Fruit fly (Drosophila melanogaster) whole organism, embryonic: Measurements from ENCODE around the gene gNacalpha.
A peak's percentile ranks its signal among the peaks of the same experiment; 100 is the strongest.

Experiments
- Atf-2 ChIP-seq: fragments of 200-800 bp; sonication (Bioruptor generic); optimal IDR thresholded peaks from 2 replicates; lab custom pipeline; 2016; ENCODE audit warnings: missing biosample characterization, missing genetic modification characterization
- Blimp-1 ChIP-seq: fragments of 200-800 bp; sonication (Bioruptor generic); optimal IDR thresholded peaks from 3 replicates; lab custom pipeline; 2018; ENCODE audit warnings: missing biosample characterization, missing genetic modification characterization, mild to moderate bottlenecking, moderate library complexity, missing genetic modification reagents
- CG1024 ChIP-seq: fragments of 200-800 bp; sonication (Bioruptor generic); IDR thresholded peaks from 2 replicates; pipeline ENCODE4 v1.3.6; 2022; ENCODE audit warnings: missing biosample characterization, missing genetic modification characterization
- CG12219 ChIP-seq: fragments of 200-800 bp; sonication (Bioruptor generic); optimal IDR thresholded peaks from 3 replicates; lab custom pipeline; 2018; ENCODE audit warnings: missing biosample characterization, mild to moderate bottlenecking, missing genetic modification characterization
- CG12744 ChIP-seq: fragments of 200-800 bp; sonication (Bioruptor generic); optimal IDR thresholded peaks from 2 replicates; lab custom pipeline; 2016; ENCODE audit warnings: missing biosample characterization, missing genetic modification characterization
- CG1603 ChIP-seq: fragments of 200-800 bp; sonication (Bioruptor generic); optimal IDR thresholded peaks from 2 replicates; lab custom pipeline; 2019; ENCODE audit warnings: missing biosample characterization, mild to moderate bottlenecking, missing genetic modification characterization, moderate library complexity
- CG2120 ChIP-seq: fragments of 200-800 bp; sonication (Bioruptor generic); optimal IDR thresholded peaks from 3 replicates; lab custom pipeline; 2016; ENCODE audit warnings: missing biosample characterization, missing genetic modification characterization
- CG2199 ChIP-seq: fragments of 200-800 bp; sonication (Bioruptor generic); IDR thresholded peaks from 3 replicates; pipeline ENCODE4 v1.3.6; 2022; ENCODE audit warnings: missing biosample characterization, missing genetic modification characterization
- CG3847 ChIP-seq: fragments of 200-800 bp; sonication (Bioruptor generic); IDR thresholded peaks from 2 replicates; pipeline ENCODE4 v1.3.6; 2022; ENCODE audit warnings: missing biosample characterization, missing genetic modification characterization
- CG42726 ChIP-seq: fragments of 200-800 bp; sonication (Bioruptor generic); IDR thresholded peaks from 2 replicates; pipeline ENCODE4 v1.3.6; 2022; ENCODE audit warnings: missing biosample characterization, missing genetic modification characterization; ENCODE audit not compliant: partially characterized antibody
- CG4282 ChIP-seq: fragments of 200-800 bp; sonication (Bioruptor generic); optimal IDR thresholded peaks from 2 replicates; lab custom pipeline; 2016; ENCODE audit warnings: missing biosample characterization, missing genetic modification characterization
- CG4360 ChIP-seq: fragments of 200-800 bp; sonication (Bioruptor generic); IDR thresholded peaks from 2 replicates; pipeline ENCODE4 v1.3.6; 2022; ENCODE audit warnings: missing biosample characterization, missing genetic modification characterization
- CG4707 ChIP-seq: fragments of 200-800 bp; sonication (Bioruptor generic); optimal IDR thresholded peaks from 2 replicates; lab custom pipeline; 2018; ENCODE audit warnings: missing biosample characterization, mild to moderate bottlenecking, missing genetic modification characterization, moderate library complexity
- CG6654 ChIP-seq: fragments of 200-800 bp; sonication (Bioruptor generic); optimal IDR thresholded peaks from 2 replicates; lab custom pipeline; 2017; ENCODE audit warnings: missing biosample characterization, mild to moderate bottlenecking, missing genetic modification characterization
- CG6689 ChIP-seq: fragments of 200-800 bp; sonication (Bioruptor generic); IDR thresholded peaks from 2 replicates; pipeline ENCODE4 v1.3.6; 2022; ENCODE audit warnings: missing biosample characterization, missing genetic modification characterization
- CG7987 ChIP-seq: fragments of 200-800 bp; sonication (Bioruptor generic); optimal IDR thresholded peaks from 2 replicates; lab custom pipeline; 2018; ENCODE audit warnings: missing biosample characterization, mild to moderate bottlenecking, missing genetic modification characterization, moderate library complexity
- CG9876 ChIP-seq: fragments of 200-800 bp; sonication (Bioruptor generic); optimal IDR thresholded peaks from 2 replicates; lab custom pipeline; 2016; ENCODE audit warnings: missing biosample characterization, missing genetic modification characterization
- CG9932 ChIP-seq: fragments of 200-800 bp; sonication (Bioruptor generic); IDR thresholded peaks from 2 replicates; pipeline ENCODE4 v1.3.6; 2022; ENCODE audit warnings: missing biosample characterization, missing genetic modification characterization
- Ets97D ChIP-seq: fragments of 200-800 bp; sonication (Bioruptor generic); optimal IDR thresholded peaks from 3 replicates; lab custom pipeline; 2016; ENCODE audit warnings: missing biosample characterization, missing genetic modification characterization
- HmgD ChIP-seq: fragments of 200-800 bp; sonication (Bioruptor generic); optimal IDR thresholded peaks from 3 replicates; lab custom pipeline; 2016; ENCODE audit warnings: missing biosample characterization, missing genetic modification characterization
- Hr39 ChIP-seq: fragments of >200 bp; optimal IDR thresholded peaks from 2 replicates; lab custom pipeline; 2017
- Hsf ChIP-seq: fragments of 200-800 bp; sonication (Bioruptor generic); optimal IDR thresholded peaks from 3 replicates; lab custom pipeline; 2016; ENCODE audit warnings: missing biosample characterization, missing genetic modification characterization
- Kr ChIP-seq: fragments of 200-800 bp; sonication (Bioruptor generic); optimal IDR thresholded peaks from 2 replicates; lab custom pipeline; 2017; ENCODE audit warnings: missing biosample characterization, mild to moderate bottlenecking, missing genetic modification characterization
- MTF-1 ChIP-seq: fragments of 200-800 bp; sonication (Bioruptor generic); optimal IDR thresholded peaks from 2 replicates; lab custom pipeline; 2018; ENCODE audit warnings: missing biosample characterization, mild to moderate bottlenecking, missing genetic modification characterization, borderline replicate concordance
- Med ChIP-seq: fragments of 200-800 bp; sonication (Bioruptor generic); peaks from one replicate; lab custom pipeline; 2016; ENCODE audit warnings: missing biosample characterization, missing genetic modification characterization, mild to moderate bottlenecking, inconsistent platforms, moderate library complexity
- NK7.1 ChIP-seq: fragments of 200-800 bp; sonication (Bioruptor generic); optimal IDR thresholded peaks from 3 replicates; lab custom pipeline; 2016; ENCODE audit warnings: missing biosample characterization, missing genetic modification characterization
- Neu2 ChIP-seq: fragments of 200-800 bp; sonication (Bioruptor generic); optimal IDR thresholded peaks from 3 replicates; lab custom pipeline; 2016; ENCODE audit warnings: missing biosample characterization, missing genetic modification characterization, borderline replicate concordance
- NfI ChIP-seq: fragments of 200-800 bp; sonication (Bioruptor generic); optimal IDR thresholded peaks from 3 replicates; lab custom pipeline; 2018; ENCODE audit warnings: missing biosample characterization, mild to moderate bottlenecking, missing genetic modification characterization, moderate library complexity
- Six4 ChIP-seq: fragments of 200-800 bp; sonication (Bioruptor generic); optimal IDR thresholded peaks from 2 replicates; lab custom pipeline; 2016; ENCODE audit warnings: missing biosample characterization, missing genetic modification characterization
- Spps ChIP-seq: fragments of 200-800 bp; sonication (Bioruptor generic); optimal IDR thresholded peaks from 2 replicates; lab custom pipeline; 2018; ENCODE audit warnings: missing biosample characterization, mild to moderate bottlenecking, missing genetic modification characterization
- dm ChIP-seq: fragments of 200-800 bp; sonication (Bioruptor generic); optimal IDR thresholded peaks from 3 replicates; lab custom pipeline; 2016; ENCODE audit warnings: missing biosample characterization, missing genetic modification characterization
- ewg ChIP-seq: fragments of 200-800 bp; sonication (Bioruptor generic); optimal IDR thresholded peaks from 3 replicates; lab custom pipeline; 2017; ENCODE audit warnings: mild to moderate bottlenecking, missing biosample characterization, missing genetic modification reagents, missing genetic modification characterization
- grn ChIP-seq: fragments of 200-800 bp; sonication (Bioruptor generic); optimal IDR thresholded peaks from 3 replicates; lab custom pipeline; 2017; ENCODE audit warnings: missing biosample characterization, missing genetic modification characterization
- her ChIP-seq: fragments of 200-800 bp; sonication (Bioruptor generic); optimal IDR thresholded peaks from 2 replicates; lab custom pipeline; 2016; ENCODE audit warnings: missing biosample characterization, missing genetic modification characterization
- kni ChIP-seq: fragments of 200-800 bp; sonication (Bioruptor generic); optimal IDR thresholded peaks from 3 replicates; lab custom pipeline; 2017; ENCODE audit warnings: mild to moderate bottlenecking, missing biosample characterization, missing genetic modification reagents, missing genetic modification characterization
- lola ChIP-seq, 3 experiments: fragments of >200 bp in 2 of 3; fragments of 200-800 bp in 1 of 3; sonication (Bioruptor generic) in 1 of 3; optimal IDR thresholded peaks; 2 replicates each; lab custom pipeline; 2017 to 2019; ENCODE audit warnings: missing biosample characterization in 3 of 3, missing genetic modification characterization in 3 of 3, mild to moderate bottlenecking in 1 of 3, moderate library complexity in 1 of 3
- oc ChIP-seq: fragments of 200-800 bp; sonication (Bioruptor generic); optimal IDR thresholded peaks from 2 replicates; lab custom pipeline; 2018; ENCODE audit warnings: missing biosample characterization, mild to moderate bottlenecking, missing genetic modification characterization, moderate library complexity
- pan ChIP-seq, 4 experiments: fragments of >200 bp in 3 of 4; fragments of 200-800 bp in 1 of 4; sonication (Bioruptor generic) in 1 of 4; optimal IDR thresholded peaks in 3 of 4; IDR thresholded peaks in 1 of 4; 2 replicates each; pipeline versions ENCODE4 v1.3.6 to Lab custom; 2017 to 2022; ENCODE audit warnings: missing biosample characterization in 2 of 4, missing genetic modification characterization in 2 of 4, mixed read lengths in 1 of 4
- phol ChIP-seq: fragments of 200-800 bp; sonication (Bioruptor generic); optimal IDR thresholded peaks from 3 replicates; lab custom pipeline; 2018; ENCODE audit warnings: missing biosample characterization, mild to moderate bottlenecking, missing genetic modification characterization, moderate library complexity
- sd ChIP-seq: fragments of 200-800 bp; sonication (Bioruptor generic); optimal IDR thresholded peaks from 3 replicates; lab custom pipeline; 2018; ENCODE audit warnings: missing biosample characterization, mild to moderate bottlenecking, missing genetic modification characterization, moderate library complexity
- sens ChIP-seq: fragments of 200-800 bp; sonication (Bioruptor generic); peaks from one replicate; lab custom pipeline; 2016; ENCODE audit warnings: missing biosample characterization, missing genetic modification characterization
- stwl ChIP-seq: fragments of 200-800 bp; sonication (Bioruptor generic); optimal IDR thresholded peaks from 3 replicates; lab custom pipeline; 2018; ENCODE audit warnings: missing biosample characterization, mild to moderate bottlenecking, missing genetic modification characterization, moderate library complexity
- tap ChIP-seq: fragments of 200-800 bp; optimal IDR thresholded peaks from 3 replicates; lab custom pipeline; 2019; ENCODE audit warnings: missing biosample characterization, mild to moderate bottlenecking, missing genetic modification characterization, moderate library complexity
- tna ChIP-seq: fragments of 200-800 bp; sonication (Bioruptor generic); IDR thresholded peaks from 2 replicates; pipeline ENCODE4 v1.3.6; 2022; ENCODE audit warnings: missing biosample characterization, missing genetic modification characterization; ENCODE audit not compliant: partially characterized antibody
- vvl ChIP-seq: fragments of 200-800 bp; sonication (Bioruptor generic); IDR thresholded peaks from 2 replicates; pipeline ENCODE4 v1.3.6; 2022; ENCODE audit warnings: missing biosample characterization, missing genetic modification characterization
- zen ChIP-seq: fragments of 200-800 bp; sonication (Bioruptor generic); optimal IDR thresholded peaks from 3 replicates; lab custom pipeline; 2018; ENCODE audit warnings: missing biosample characterization, mild to moderate bottlenecking, missing genetic modification characterization, moderate library complexity
- zfh1 ChIP-seq: fragments of 200-800 bp; sonication (Bioruptor generic); IDR thresholded peaks from 3 replicates; pipeline ENCODE4 v1.3.6; 2022; ENCODE audit warnings: missing biosample characterization, missing genetic modification characterization

The gNacalpha gene

dm6 chr2L:1048846-1049245, 11.8 kb downstream of the gNacalpha start (continued):
- TF ChIP-seq CG2199, result no peak
- peak; percentile 77 for TF ChIP-seq CG6654 (GFP tag; lab: Kevin White, UChicago)
- TF ChIP-seq ewg, result peak; percentile 97

- no peak for TF ChIP-seq kni (GFP tag; lab: Kevin White, UChicago)
- no peak for TF ChIP-seq CG9876 (GFP tag; lab: Kevin White, UChicago)
- no peak for TF ChIP-seq Spps
- no peak for TF ChIP-seq Atf-2 (GFP tag; lab: Kevin White, UChicago)
- TF ChIP-seq Hsf, result no peak
- 0 out of 2 replicates have a peak, but pooled peaks have one; percentile 7 for TF ChIP-seq CG42726
- TF ChIP-seq dm (GFP tag; lab: Kevin White, UChicago), result no peak
- no peak for TF ChIP-seq MTF-1
- TF ChIP-seq Neu2 (GFP tag; lab: Kevin White, UChicago), result no peak
- peak; percentile 23; the same call in 1 of the 2 replicates for TF ChIP-seq vvl (GFP tag; lab: Robert Waterston, UW)
- no peak for TF ChIP-seq Six4 (GFP tag; lab: Kevin White, UChicago)
- TF ChIP-seq CG6689, result no peak
- TF ChIP-seq CG2120 (GFP tag; lab: Kevin White, UChicago), result no peak
- no peak for TF ChIP-seq Blimp-1 (GFP tag; lab: Kevin White, UChicago)
- TF ChIP-seq CG1024 (GFP tag; lab: Robert Waterston, UW), result 0 out of 2 replicates have a peak, but pooled peaks have one; percentile 12
- TF ChIP-seq phol (tag; lab: Kevin White, UChicago), result peak; percentile 81
- TF ChIP-seq CG12744 (GFP tag; lab: Kevin White, UChicago), result peak; percentile 18
- TF ChIP-seq zen (tag; lab: Kevin White, UChicago), result peak; percentile 24
- TF ChIP-seq stwl (tag; lab: Kevin White, UChicago), result peak; percentile 7
- TF ChIP-seq Kr (GFP tag; lab: Kevin White, UChicago), result no peak
- no peak for TF ChIP-seq Hr39 (lab: Kevin White, UChicago)
- peak; percentile 29; the same call in 1 of the 3 replicates for TF ChIP-seq zfh1
- TF ChIP-seq CG12219 (GFP tag; lab: Kevin White, UChicago), result no peak
- TF ChIP-seq CG3847 (GFP tag; lab: Robert Waterston, UW), result no peak
- no peak for TF ChIP-seq tna (GFP tag; lab: Robert Waterston, UW)
- TF ChIP-seq NK7.1 (GFP tag; lab: Kevin White, UChicago), result no peak
- no peak for TF ChIP-seq CG9932
- TF ChIP-seq CG4282 (GFP tag; lab: Kevin White, UChicago), result no peak
- no peak for TF ChIP-seq her (GFP tag; lab: Kevin White, UChicago)
- no peak for TF ChIP-seq grn (GFP tag; lab: Kevin White, UChicago)
- peak in 1 of 3 experiments; percentile 15 for TF ChIP-seq lola (GFP tag; optimal IDR thresholded peaks at IDR 0.05; lab: Kevin White, UChicago)
- TF ChIP-seq Med (GFP tag; lab: Kevin White, UChicago), result peak; percentile 25
- no peak for TF ChIP-seq oc (tag; lab: Kevin White, UChicago)
- TF ChIP-seq CG4360 (GFP tag; lab: Robert Waterston, UW), result no peak
- TF ChIP-seq CG2199, result no peak
- TF ChIP-seq CG7987 (GFP tag; lab: Kevin White, UChicago), result no peak
- no peak for TF ChIP-seq pan (optimal IDR thresholded peaks at IDR 0.05; lab: Kevin White, UChicago)
- TF ChIP-seq pan (GFP tag; optimal IDR thresholded peaks at IDR 0.05 in 1 of 2, IDR thresholded peaks at IDR 0.05 in 1 of 2), result no peak
- TF ChIP-seq tap (tag; lab: Kevin White, UChicago), result no peak
- TF ChIP-seq CG1603 (tag; lab: Kevin White, UChicago), result peak; percentile 5
- no peak for TF ChIP-seq sens (GFP tag; lab: Kevin White, UChicago)
- no peak for TF ChIP-seq CG4707 (GFP tag; lab: Kevin White, UChicago)
- TF ChIP-seq HmgD (GFP tag; lab: Kevin White, UChicago), result no peak
- peak; percentile 57 for TF ChIP-seq sd (tag; lab: Kevin White, UChicago)
- peak; percentile 0 for TF ChIP-seq Ets97D (GFP tag; lab: Kevin White, UChicago)
- TF ChIP-seq NfI (GFP tag; lab: Kevin White, UChicago), result no peak
These were observed 12.3 kb downstream of the gNacalpha start for dm6 chr2L:1049361-1049760.
